Worm (Caenorhabditis elegans) whole organism, late embryonic: ENCODE measurements around the gene madf-3.
A peak's percentile ranks its signal among the peaks of the same experiment; 100 is the strongest.

Source experiments
- F13H6.1 ChIP-seq: sonication (generic microtip); optimal IDR thresholded peaks from 2 replicates; lab custom pipeline; 2016; ENCODE audit warnings: missing genetic modification characterization, missing compliant biosample characterization
- K02D7.2 ChIP-seq: sonication (generic microtip); optimal IDR thresholded peaks from 2 replicates; lab custom pipeline; 2017; ENCODE audit warnings: mild to moderate bottlenecking, missing genetic modification characterization, missing compliant biosample characterization
- T23F11.4 ChIP-seq: fragments of 200-800 bp; sonication (Bioruptor generic); optimal IDR thresholded peaks from 2 replicates; lab custom pipeline; 2018; ENCODE audit warnings: mild to moderate bottlenecking, missing genetic modification characterization, missing compliant biosample characterization
- ahr-1 ChIP-seq: sonication (generic microtip); optimal IDR thresholded peaks from 2 replicates; lab custom pipeline; 2016; ENCODE audit warnings: missing genetic modification characterization, missing compliant biosample characterization
- ceh-14 ChIP-seq: sonication (generic microtip); optimal IDR thresholded peaks from 2 replicates; lab custom pipeline; 2016; ENCODE audit warnings: missing genotype, missing genetic modification characterization, missing compliant biosample characterization
- ceh-18 ChIP-seq: sonication (generic microtip); optimal IDR thresholded peaks from 2 replicates; lab custom pipeline; 2016; ENCODE audit warnings: missing genetic modification characterization, missing compliant biosample characterization
- ceh-19 ChIP-seq: fragments of 200-800 bp; sonication (Bioruptor generic); optimal IDR thresholded peaks from 2 replicates; lab custom pipeline; 2018; ENCODE audit warnings: mild to moderate bottlenecking, missing genetic modification characterization, missing compliant biosample characterization
- ceh-2 ChIP-seq: sonication (generic microtip); optimal IDR thresholded peaks from 2 replicates; lab custom pipeline; 2016; ENCODE audit warnings: missing genotype, missing genetic modification characterization, missing compliant biosample characterization
- ceh-22 ChIP-seq: sonication (generic microtip); optimal IDR thresholded peaks from 2 replicates; lab custom pipeline; 2017; ENCODE audit warnings: missing biosample characterization, missing genetic modification characterization
- ceh-24 ChIP-seq: sonication (generic microtip); optimal IDR thresholded peaks from 2 replicates; lab custom pipeline; 2016; ENCODE audit warnings: mild to moderate bottlenecking, missing genetic modification characterization, missing compliant biosample characterization
- ceh-34 ChIP-seq: sonication (generic microtip); optimal IDR thresholded peaks from 2 replicates; lab custom pipeline; 2016; ENCODE audit warnings: mild to moderate bottlenecking, missing genetic modification characterization, missing compliant biosample characterization
- che-1 ChIP-seq: sonication (generic microtip); optimal IDR thresholded peaks from 2 replicates; lab custom pipeline; 2016; ENCODE audit warnings: mild to moderate bottlenecking, missing genetic modification characterization, missing compliant biosample characterization
- elt-2 ChIP-seq: sonication (generic microtip); optimal IDR thresholded peaks from 2 replicates; lab custom pipeline; 2016; ENCODE audit warnings: missing genetic modification reagents, missing genetic modification characterization, missing compliant biosample characterization
- elt-4 ChIP-seq: sonication (generic microtip); optimal IDR thresholded peaks from 2 replicates; lab custom pipeline; 2016; ENCODE audit warnings: missing genetic modification characterization, missing compliant biosample characterization
- ets-4 ChIP-seq: sonication (generic microtip); optimal IDR thresholded peaks from 2 replicates; lab custom pipeline; 2016; ENCODE audit warnings: missing genetic modification characterization, missing compliant biosample characterization
- eyg-1 ChIP-seq: sonication (generic microtip); optimal IDR thresholded peaks from 2 replicates; lab custom pipeline; 2016; ENCODE audit warnings: missing genotype, missing genetic modification characterization, missing compliant biosample characterization
- fkh-10 ChIP-seq: fragments of 150-350 bp; optimal IDR thresholded peaks from 2 replicates; lab custom pipeline; 2014; ENCODE audit warnings: missing biosample characterization, missing genetic modification reagents, missing genetic modification characterization
- fkh-6 ChIP-seq: sonication (generic microtip); optimal IDR thresholded peaks from 2 replicates; lab custom pipeline; 2016; ENCODE audit warnings: missing genetic modification characterization, missing compliant biosample characterization
- hlh-15 ChIP-seq: sonication (generic microtip); optimal IDR thresholded peaks from 2 replicates; lab custom pipeline; 2016; ENCODE audit warnings: missing genetic modification characterization, missing compliant biosample characterization
- lin-11 ChIP-seq: fragments of 200-800 bp; sonication (Bioruptor generic); optimal IDR thresholded peaks from 2 replicates; lab custom pipeline; 2018; ENCODE audit warnings: mild to moderate bottlenecking, missing genetic modification characterization, missing compliant biosample characterization
- mec-3 ChIP-seq: sonication (generic microtip); optimal IDR thresholded peaks from 2 replicates; lab custom pipeline; 2016; ENCODE audit warnings: borderline replicate concordance, missing genetic modification characterization, missing compliant biosample characterization
- nfya-1 ChIP-seq: sonication (generic microtip); optimal IDR thresholded peaks from 2 replicates; lab custom pipeline; 2017; ENCODE audit warnings: missing genetic modification characterization, mild to moderate bottlenecking, missing compliant biosample characterization, antibody characterized with exemption, moderate library complexity
- npax-4 ChIP-seq: sonication (generic microtip); optimal IDR thresholded peaks from 2 replicates; lab custom pipeline; 2016; ENCODE audit warnings: missing genetic modification characterization, missing compliant biosample characterization
- odd-2 ChIP-seq: sonication (generic microtip); optimal IDR thresholded peaks from 2 replicates; lab custom pipeline; 2017; ENCODE audit warnings: antibody characterized with exemption, mild to moderate bottlenecking, missing genetic modification characterization, missing compliant biosample characterization
- pat-9 ChIP-seq: fragments of 200-800 bp; sonication (Bioruptor generic); optimal IDR thresholded peaks from 2 replicates; lab custom pipeline; 2018; ENCODE audit warnings: mild to moderate bottlenecking, missing genetic modification characterization, moderate library complexity, missing compliant biosample characterization
- pax-1 ChIP-seq: fragments of 150-350 bp; optimal IDR thresholded peaks from 2 replicates; lab custom pipeline; 2014; ENCODE audit warnings: missing biosample characterization, missing genetic modification characterization
- pha-4 ChIP-seq: fragments of 150-350 bp; optimal IDR thresholded peaks from 2 replicates; lab custom pipeline; 2018; ENCODE audit warnings: missing biosample characterization, missing genetic modification reagents, missing genetic modification characterization
- pqm-1 ChIP-seq: sonication (generic microtip); optimal IDR thresholded peaks from 2 replicates; lab custom pipeline; 2016; ENCODE audit warnings: missing genetic modification characterization, missing compliant biosample characterization
- sdc-2 ChIP-seq: sonication (generic microtip); optimal IDR thresholded peaks from 2 replicates; lab custom pipeline; 2016; ENCODE audit warnings: missing genotype, missing genetic modification characterization, missing compliant biosample characterization
- unc-3 ChIP-seq, 2 experiments: fragments of 200-800 bp in 1 of 2; sonication (Bioruptor generic) in 1 of 2; sonication (generic microtip) in 1 of 2; conservative IDR thresholded peaks in 1 of 2; optimal IDR thresholded peaks in 1 of 2; 2 replicates each; pipeline versions ENCODE4 v1.3.6 to Lab custom; 2016 to 2022; ENCODE audit warnings: missing compliant biosample characterization in 2 of 2, missing genetic modification characterization in 2 of 2, missing genetic modification reagents in 1 of 2
- unc-42 ChIP-seq: sonication (generic microtip); optimal IDR thresholded peaks from 2 replicates; lab custom pipeline; 2016; ENCODE audit warnings: missing genotype, missing genetic modification characterization, missing compliant biosample characterization
- unc-86 ChIP-seq: sonication (generic microtip); optimal IDR thresholded peaks from 2 replicates; lab custom pipeline; 2016; ENCODE audit warnings: missing genetic modification characterization, missing compliant biosample characterization

madf-3 gene

ce11 chrII:4319537-4320019 lies 15.0 kb upstream of the madf-3 start, which contains the start of gene Y52E8A.6:
Gene Y52E8A.6, minus strand, starts transcription at chrII:4319969.
- TF ChIP-seq fkh-6 (tag; lab: Kevin White, UChicago), result no peak
- TF ChIP-seq lin-11, result no peak
- no peak for TF ChIP-seq ceh-18 (tag; lab: Kevin White, UChicago)
- no peak for TF ChIP-seq unc-3 (GFP tag; conservative IDR thresholded peaks at IDR 0.05; lab: Robert Waterston, UW)
- TF ChIP-seq unc-3 (tag; optimal IDR thresholded peaks at IDR 0.05; lab: Kevin White, UChicago), result no peak
- TF ChIP-seq che-1 (tag; lab: Kevin White, UChicago), result no peak
- TF ChIP-seq ceh-2 (tag; lab: Kevin White, UChicago), result no peak
- TF ChIP-seq pax-1 (tag; lab: Kevin White, UChicago), result no peak

- no peak for TF ChIP-seq elt-4 (tag; lab: Kevin White, UChicago)
- no peak for TF ChIP-seq elt-2 (tag; lab: Kevin White, UChicago)
- TF ChIP-seq ceh-24, result no peak
- TF ChIP-seq fkh-10 (GFP tag; lab: Kevin White, UChicago), result no peak
- TF ChIP-seq pat-9, result no peak
- TF ChIP-seq unc-86 (tag; lab: Kevin White, UChicago), result no peak
These were observed 14.1 kb upstream of the madf-3 start, which contains the start of gene Y52E8A.2 for ce11 chrII:4320455-4320854. Gene Y52E8A.2, plus strand, starts transcription at chrII:4320836.

- TF ChIP-seq ahr-1 (tag; lab: Kevin White, UChicago), result no peak
- no peak for TF ChIP-seq pha-4 (tag; lab: Kevin White, UChicago)
- TF ChIP-seq fkh-6 (tag; lab: Kevin White, UChicago), result no peak
- no peak for TF ChIP-seq sdc-2 (tag; lab: Kevin White, UChicago)
- no peak for TF ChIP-seq F13H6.1 (tag; lab: Kevin White, UChicago)
- no peak for TF ChIP-seq npax-4
- TF ChIP-seq elt-2 (tag; lab: Kevin White, UChicago), result no peak
- no peak for TF ChIP-seq ceh-22 (tag; lab: Kevin White, UChicago)
- TF ChIP-seq che-1 (tag; lab: Kevin White, UChicago), result no peak
- no peak for TF ChIP-seq T23F11.4 (GFP tag; lab: Kevin White, UChicago)
- no peak for TF ChIP-seq ceh-19 (GFP tag; lab: Kevin White, UChicago)
- no peak for TF ChIP-seq K02D7.2 (tag; lab: Kevin White, UChicago)
- TF ChIP-seq ets-4 (tag; lab: Kevin White, UChicago), result no peak
- TF ChIP-seq ceh-34 (tag; lab: Kevin White, UChicago), result no peak
- no peak for TF ChIP-seq nfya-1
- TF ChIP-seq, all 69 proteins: peak for 0
These were observed 12.8 kb upstream of the madf-3 start, which contains the start of gene Y52E8A.1 for ce11 chrII:4321766-4322165. Gene Y52E8A.1, plus strand, starts transcription at chrII:4322066.

- TF ChIP-seq pqm-1 (no peak), unc-42 (tag; lab: Kevin White, UChicago) (peak; percentile 25)
- TF ChIP-seq, all 69 proteins: peak for 1
These were observed 11.7 kb upstream of the madf-3 start, which contains the start of gene H20J04.6 for ce11 chrII:4322871-4323270. Gene H20J04.6, plus strand, starts transcription at chrII:4323256.

ce11 chrII:4324061-4324460 lies 10.5 kb upstream of the madf-3 start, which contains the start of gene mog-2:
Gene mog-2, plus strand, starts transcription at chrII:4324361.
- TF ChIP-seq odd-2 (tag; lab: Kevin White, UChicago) (no peak), ceh-14 (tag; lab: Kevin White, UChicago) (no peak), npax-4 (no peak), eyg-1 (no peak), mec-3 (tag; lab: Kevin White, UChicago) (no peak), hlh-15 (tag; lab: Kevin White, UChicago) (no peak)
